Worm (Caenorhabditis elegans) whole organism, late embryonic: ENCODE data around the gene cyp-29A4.
A peak's percentile ranks its signal among the peaks of the same experiment; 100 is the strongest.

ENCODE experiments used
- C38D4.7 ChIP-seq: fragments of 200-800 bp; sonication (Bioruptor generic); optimal IDR thresholded peaks from 2 replicates; lab custom pipeline; 2018; ENCODE audit warnings: mild to moderate bottlenecking, missing genetic modification characterization, moderate library complexity, missing compliant biosample characterization
- F13H6.1 ChIP-seq: sonication (generic microtip); optimal IDR thresholded peaks from 2 replicates; lab custom pipeline; 2016; ENCODE audit warnings: missing genetic modification characterization, missing compliant biosample characterization
- K09A11.1 ChIP-seq: sonication (generic microtip); optimal IDR thresholded peaks from 2 replicates; lab custom pipeline; 2017; ENCODE audit warnings: antibody characterized with exemption, mild to moderate bottlenecking, missing genetic modification characterization, missing compliant biosample characterization; ENCODE audit not compliant: insufficient read depth
- Y22D7AL.16 ChIP-seq: sonication (generic microtip); optimal IDR thresholded peaks from 2 replicates; lab custom pipeline; 2016; ENCODE audit warnings: missing genetic modification characterization, missing compliant biosample characterization
- ahr-1 ChIP-seq: sonication (generic microtip); optimal IDR thresholded peaks from 2 replicates; lab custom pipeline; 2016; ENCODE audit warnings: missing genetic modification characterization, missing compliant biosample characterization
- ama-1 ChIP-seq: fragments of 150-350 bp; optimal IDR thresholded peaks from 2 replicates; lab custom pipeline; 2014
- ceh-14 ChIP-seq: sonication (generic microtip); optimal IDR thresholded peaks from 2 replicates; lab custom pipeline; 2016; ENCODE audit warnings: missing genotype, missing genetic modification characterization, missing compliant biosample characterization
- ceh-24 ChIP-seq: sonication (generic microtip); optimal IDR thresholded peaks from 2 replicates; lab custom pipeline; 2016; ENCODE audit warnings: mild to moderate bottlenecking, missing genetic modification characterization, missing compliant biosample characterization
- ceh-30 ChIP-seq: fragments of 150-350 bp; optimal IDR thresholded peaks from 2 replicates; lab custom pipeline; 2014; ENCODE audit warnings: missing biosample characterization, missing genetic modification characterization
- ceh-34 ChIP-seq: sonication (generic microtip); optimal IDR thresholded peaks from 2 replicates; lab custom pipeline; 2016; ENCODE audit warnings: mild to moderate bottlenecking, missing genetic modification characterization, missing compliant biosample characterization
- ceh-9 ChIP-seq: sonication (generic microtip); optimal IDR thresholded peaks from 2 replicates; lab custom pipeline; 2016; ENCODE audit warnings: mild to moderate bottlenecking, missing genetic modification characterization, inconsistent platforms, missing compliant biosample characterization
- che-1 ChIP-seq: sonication (generic microtip); optimal IDR thresholded peaks from 2 replicates; lab custom pipeline; 2016; ENCODE audit warnings: mild to moderate bottlenecking, missing genetic modification characterization, missing compliant biosample characterization
- dve-1 ChIP-seq: sonication (generic microtip); optimal IDR thresholded peaks from 2 replicates; lab custom pipeline; 2017; ENCODE audit warnings: antibody characterized with exemption, mild to moderate bottlenecking, missing genetic modification characterization, missing compliant biosample characterization
- elt-2 ChIP-seq: sonication (generic microtip); optimal IDR thresholded peaks from 2 replicates; lab custom pipeline; 2016; ENCODE audit warnings: missing genetic modification reagents, missing genetic modification characterization, missing compliant biosample characterization
- ets-4 ChIP-seq: sonication (generic microtip); optimal IDR thresholded peaks from 2 replicates; lab custom pipeline; 2016; ENCODE audit warnings: missing genetic modification characterization, missing compliant biosample characterization
- fkh-10 ChIP-seq: fragments of 150-350 bp; optimal IDR thresholded peaks from 2 replicates; lab custom pipeline; 2014; ENCODE audit warnings: missing biosample characterization, missing genetic modification reagents, missing genetic modification characterization
- fkh-6 ChIP-seq: sonication (generic microtip); optimal IDR thresholded peaks from 2 replicates; lab custom pipeline; 2016; ENCODE audit warnings: missing genetic modification characterization, missing compliant biosample characterization
- gmeb-2 ChIP-seq: sonication (generic microtip); optimal IDR thresholded peaks from 2 replicates; lab custom pipeline; 2016; ENCODE audit warnings: missing genetic modification characterization, inconsistent platforms, missing compliant biosample characterization
- hlh-15 ChIP-seq: sonication (generic microtip); optimal IDR thresholded peaks from 2 replicates; lab custom pipeline; 2016; ENCODE audit warnings: missing genetic modification characterization, missing compliant biosample characterization
- hlh-8 ChIP-seq: sonication (generic microtip); optimal IDR thresholded peaks from 2 replicates; lab custom pipeline; 2016; ENCODE audit warnings: missing genotype, missing genetic modification characterization, missing compliant biosample characterization
- lim-6 ChIP-seq: sonication (generic microtip); optimal IDR thresholded peaks from 2 replicates; lab custom pipeline; 2016; ENCODE audit warnings: missing genetic modification characterization, missing compliant biosample characterization
- lin-11 ChIP-seq: fragments of 200-800 bp; sonication (Bioruptor generic); optimal IDR thresholded peaks from 2 replicates; lab custom pipeline; 2018; ENCODE audit warnings: mild to moderate bottlenecking, missing genetic modification characterization, missing compliant biosample characterization
- nhr-11 ChIP-seq: fragments of 150-350 bp; optimal IDR thresholded peaks from 2 replicates; lab custom pipeline; 2014; ENCODE audit warnings: missing biosample characterization, missing genetic modification characterization
- npax-4 ChIP-seq: sonication (generic microtip); optimal IDR thresholded peaks from 2 replicates; lab custom pipeline; 2016; ENCODE audit warnings: missing genetic modification characterization, missing compliant biosample characterization
- pax-1 ChIP-seq: fragments of 150-350 bp; optimal IDR thresholded peaks from 2 replicates; lab custom pipeline; 2014; ENCODE audit warnings: missing biosample characterization, missing genetic modification characterization
- pqm-1 ChIP-seq: sonication (generic microtip); optimal IDR thresholded peaks from 2 replicates; lab custom pipeline; 2016; ENCODE audit warnings: missing genetic modification characterization, missing compliant biosample characterization
- pros-1 ChIP-seq: fragments of 150-350 bp; optimal IDR thresholded peaks from 2 replicates; lab custom pipeline; 2014; ENCODE audit warnings: missing biosample characterization, missing genetic modification reagents, missing genetic modification characterization
- ref-2 ChIP-seq: sonication (generic microtip); optimal IDR thresholded peaks from 2 replicates; lab custom pipeline; 2016; ENCODE audit warnings: missing genetic modification characterization, missing compliant biosample characterization
- rnt-1 ChIP-seq: sonication (generic microtip); optimal IDR thresholded peaks from 2 replicates; lab custom pipeline; 2016; ENCODE audit warnings: missing genetic modification characterization, missing compliant biosample characterization
- sox-2 ChIP-seq: fragments of 200-800 bp; sonication (Bioruptor generic); IDR thresholded peaks from 2 replicates; pipeline ENCODE4 v1.3.6; 2022; ENCODE audit warnings: missing genetic modification reagents, missing genetic modification characterization, missing compliant biosample characterization
- syd-9 ChIP-seq: sonication (generic microtip); optimal IDR thresholded peaks from 2 replicates; lab custom pipeline; 2016; ENCODE audit warnings: mild to moderate bottlenecking, missing genetic modification characterization, moderate library complexity, missing compliant biosample characterization
- unc-86 ChIP-seq: sonication (generic microtip); optimal IDR thresholded peaks from 2 replicates; lab custom pipeline; 2016; ENCODE audit warnings: missing genetic modification characterization, missing compliant biosample characterization
- ztf-16 ChIP-seq: sonication (generic microtip); optimal IDR thresholded peaks from 2 replicates; lab custom pipeline; 2017; ENCODE audit warnings: missing genetic modification characterization, missing compliant biosample characterization

cyp-29A4 gene

DNA sequence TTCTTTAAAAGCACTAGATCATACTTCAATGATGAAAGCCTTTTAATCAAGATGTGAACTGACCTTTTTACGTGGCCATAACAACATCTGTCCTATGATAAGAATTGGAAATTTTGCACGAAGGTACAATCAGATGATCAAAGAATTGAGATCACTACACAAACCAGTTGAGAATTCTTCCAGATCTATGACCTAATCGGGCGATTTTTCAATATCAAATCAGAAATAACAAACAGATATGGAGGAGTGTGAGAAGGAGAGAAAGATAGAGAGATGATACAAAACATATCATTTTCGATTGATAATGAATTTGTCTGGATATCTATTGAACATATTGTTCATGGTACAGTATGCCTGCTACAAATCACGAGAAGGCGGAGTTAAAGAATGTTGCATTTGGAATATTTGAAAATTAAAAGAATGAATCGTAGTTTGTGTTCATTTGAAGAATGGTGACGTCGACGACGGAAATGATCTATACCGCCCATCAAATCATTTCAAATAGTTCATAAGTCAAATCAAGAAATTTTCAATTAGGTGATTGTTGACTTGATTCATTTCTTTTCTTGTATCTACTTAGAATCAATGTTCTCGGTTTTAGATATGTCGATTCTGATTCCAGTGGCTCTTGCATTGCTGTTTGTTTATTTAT, at the start of gene cyp-29A4:
Gene cyp-29A4, plus strand, starts transcription at position 602 of the 652 bp plus-strand sequence.
- no peak for TF ChIP-seq unc-86 (tag; lab: Kevin White, UChicago)
- TF ChIP-seq lim-6 (tag; lab: Kevin White, UChicago), result no peak
- no peak for TF ChIP-seq dve-1
- no peak for TF ChIP-seq K09A11.1 (tag; lab: Kevin White, UChicago)
- no peak for TF ChIP-seq ceh-9

DNA sequence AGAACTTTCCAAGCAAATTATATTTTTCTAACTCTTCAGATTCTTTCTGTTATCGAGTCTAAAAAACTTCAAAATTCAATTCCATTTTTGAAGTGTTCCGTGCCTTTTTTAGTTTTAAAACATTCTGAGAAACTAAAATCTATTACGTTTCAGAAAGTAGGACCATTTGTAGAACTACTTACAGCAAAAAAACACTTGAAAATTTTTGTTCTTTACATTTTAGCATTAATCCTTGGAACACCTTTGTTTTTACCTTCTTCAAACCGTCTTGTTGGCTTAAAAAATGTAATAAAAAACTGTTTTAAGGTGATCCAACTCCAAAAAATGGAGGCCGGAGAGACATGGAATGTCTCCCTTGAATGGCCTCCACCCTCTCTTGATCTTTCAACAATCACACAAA, 46.3 kb upstream of the cyp-29A4 start, which contains the start of gene dop-2:
Gene dop-2, plus strand, starts transcription at position 301 of the 400 bp plus-strand sequence.
- TF ChIP-seq fkh-6 (tag; lab: Kevin White, UChicago) (no peak), hlh-8 (tag; lab: Kevin White, UChicago) (no peak), F13H6.1 (tag; lab: Kevin White, UChicago) (no peak), pqm-1 (tag; lab: Kevin White, UChicago) (no peak), che-1 (tag; lab: Kevin White, UChicago) (no peak), fkh-10 (no peak)

DNA sequence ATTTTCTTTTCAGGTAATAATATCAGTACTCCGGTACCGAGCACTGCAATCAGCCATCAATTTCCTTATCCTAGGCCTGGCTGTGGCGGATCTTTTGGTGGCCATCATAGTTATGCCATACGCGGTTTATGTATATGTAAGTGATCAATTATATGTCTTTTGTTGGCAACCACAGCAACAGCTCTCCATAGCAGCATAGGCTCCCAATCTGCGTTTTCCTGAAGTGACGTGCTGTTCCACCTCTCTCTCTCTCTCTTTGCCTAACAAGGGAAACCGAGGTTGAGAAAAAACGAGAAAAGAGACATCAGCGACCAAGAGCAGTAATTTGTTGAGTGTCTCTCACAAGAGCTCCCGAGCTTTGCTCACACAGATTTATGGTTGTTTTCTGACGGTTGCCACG, 45.3 kb upstream of the cyp-29A4 start:
- TF ChIP-seq rnt-1 (tag; lab: Kevin White, UChicago) (no peak), ceh-34 (tag; lab: Kevin White, UChicago) (no peak), pros-1 (tag; lab: Kevin White, UChicago) (no peak), hlh-15 (tag; lab: Kevin White, UChicago) (no peak), elt-2 (no peak), sox-2 (GFP tag; lab: Robert Waterston, UW) (no peak), ceh-9 (no peak)

DNA sequence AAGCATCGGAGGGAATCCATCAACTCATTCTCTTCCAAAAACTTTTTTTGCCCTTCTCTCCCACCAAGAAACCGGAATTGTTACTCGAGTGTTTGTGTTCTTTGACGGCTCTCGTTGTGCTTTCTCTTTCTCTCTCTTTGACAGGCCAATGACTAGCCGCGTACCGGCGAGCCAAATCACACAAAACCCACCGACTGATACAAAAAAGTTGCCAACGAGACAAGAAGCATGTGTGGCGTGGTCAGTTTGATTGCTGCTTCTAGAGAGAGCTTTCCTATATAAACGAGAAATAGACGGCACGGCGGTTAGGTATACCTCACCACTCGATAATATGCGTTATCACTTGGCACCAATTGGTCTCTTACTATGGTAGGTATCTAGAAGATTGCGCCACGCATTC, 38.8 kb upstream of the cyp-29A4 start, which contains the start of gene pqn-63:
Gene pqn-63, plus strand, starts transcription at position 307 of the 400 bp plus-strand sequence.
- TF ChIP-seq ets-4 (tag; lab: Kevin White, UChicago), result peak; percentile 8
- no peak for TF ChIP-seq nhr-11
- no peak for TF ChIP-seq ama-1
- no peak for TF ChIP-seq syd-9 (tag; lab: Kevin White, UChicago)
- no peak for TF ChIP-seq lin-11
- TF ChIP-seq ceh-14 (tag; lab: Kevin White, UChicago), result no peak

DNA sequence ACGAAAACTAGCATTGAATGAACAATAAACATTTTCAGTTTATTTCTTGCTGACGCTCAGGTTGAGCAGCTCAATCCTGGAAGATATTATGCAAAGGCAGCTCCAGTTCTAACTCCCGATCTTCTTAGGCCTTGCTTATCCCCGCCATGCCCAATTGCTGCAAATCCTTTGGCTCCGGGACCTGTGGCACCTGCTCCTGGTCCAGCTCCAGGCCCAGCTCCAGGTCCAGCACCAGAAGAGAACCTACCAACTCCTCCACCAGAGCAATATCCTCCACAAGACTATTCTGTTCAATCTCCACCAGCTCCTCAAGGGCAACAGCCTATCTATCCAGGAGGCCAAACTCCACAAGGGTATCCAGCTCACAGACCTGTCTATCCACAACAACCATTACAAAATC, 38.4 kb upstream of the cyp-29A4 start:
- TF ChIP-seq ets-4 (tag; lab: Kevin White, UChicago) (no peak), ceh-30 (tag; lab: Kevin White, UChicago) (no peak), pqm-1 (tag; lab: Kevin White, UChicago) (no peak), ahr-1 (no peak), sox-2 (GFP tag; lab: Robert Waterston, UW) (no peak), ceh-24 (tag; lab: Kevin White, UChicago) (no peak), ref-2 (tag; lab: Kevin White, UChicago) (no peak), pax-1 (no peak), gmeb-2 (tag; lab: Kevin White, UChicago) (no peak), lim-6 (tag; lab: Kevin White, UChicago) (no peak), dve-1 (no peak), Y22D7AL.16 (tag; lab: Kevin White, UChicago) (no peak), hlh-15 (tag; lab: Kevin White, UChicago) (no peak), ztf-16 (tag; lab: Kevin White, UChicago) (no peak), C38D4.7 (GFP tag; lab: Kevin White, UChicago) (no peak), npax-4 (tag; lab: Kevin White, UChicago) (no peak), unc-86 (tag; lab: Kevin White, UChicago) (no peak)
